Fruit fly (Drosophila melanogaster): ENCODE data around the gene CG34429.

DNA sequence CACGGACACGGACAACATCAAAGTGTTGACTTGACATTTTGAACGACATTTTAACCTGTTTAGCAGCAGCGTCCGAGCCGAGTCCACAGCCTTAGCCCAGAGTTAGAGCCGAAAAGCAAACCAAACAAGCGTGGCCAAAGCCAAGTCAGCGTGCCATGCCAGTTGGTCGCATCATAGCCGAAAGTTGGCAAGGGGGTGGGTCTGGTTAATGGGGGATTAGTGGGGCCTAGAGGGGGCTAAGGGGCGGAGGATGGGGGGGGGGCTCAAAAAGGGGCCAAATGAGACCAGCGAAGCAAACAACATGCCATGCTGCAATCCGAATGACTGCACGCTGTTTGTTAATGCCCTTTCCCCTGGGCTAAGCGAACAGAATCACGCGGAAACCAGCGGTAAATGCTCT, 36.3 kb downstream of the CG34429 start:
- TF ChIP-seq Ets96B (tag; optimal IDR thresholded peaks at IDR 0.05) (no peak), fd59A (GFP tag; optimal IDR thresholded peaks at IDR 0.05) (no peak), CG16779 (tag; optimal IDR thresholded peaks at IDR 0.05) (no peak), CG6792 (GFP tag; optimal IDR thresholded peaks at IDR 0.05) (no peak)

All from whole organism, prepupa.